Worm (Caenorhabditis elegans) whole organism, L1 larva: Measurements from ENCODE around the gene F49E12.7.

ENCODE experiments used
- unc-86 ChIP-seq: sonication (generic microtip); optimal IDR thresholded peaks from 2 replicates; lab custom pipeline; 2016; ENCODE audit warnings: missing genetic modification characterization, missing compliant biosample characterization
- ztf-11 ChIP-seq, 2 experiments: sonication (generic microtip); optimal IDR thresholded peaks; 2 replicates each; lab custom pipeline; 2016 to 2017; ENCODE audit warnings: missing genetic modification characterization in 2 of 2, missing biosample characterization in 1 of 2, missing compliant biosample characterization in 1 of 2

- TF ChIP-seq ztf-11 (tag; optimal IDR thresholded peaks at IDR 0.05; lab: Kevin White, UChicago): no peak
- no peak for TF ChIP-seq unc-86
Measured at ce11 chrII:8412061-8412721, 16.2 kb upstream of the F49E12.7 start, which contains the start of gene efl-3.
